Fruit fly (Drosophila melanogaster): ENCODE data around the gene PolA2.

Gene PolA2

DNA sequence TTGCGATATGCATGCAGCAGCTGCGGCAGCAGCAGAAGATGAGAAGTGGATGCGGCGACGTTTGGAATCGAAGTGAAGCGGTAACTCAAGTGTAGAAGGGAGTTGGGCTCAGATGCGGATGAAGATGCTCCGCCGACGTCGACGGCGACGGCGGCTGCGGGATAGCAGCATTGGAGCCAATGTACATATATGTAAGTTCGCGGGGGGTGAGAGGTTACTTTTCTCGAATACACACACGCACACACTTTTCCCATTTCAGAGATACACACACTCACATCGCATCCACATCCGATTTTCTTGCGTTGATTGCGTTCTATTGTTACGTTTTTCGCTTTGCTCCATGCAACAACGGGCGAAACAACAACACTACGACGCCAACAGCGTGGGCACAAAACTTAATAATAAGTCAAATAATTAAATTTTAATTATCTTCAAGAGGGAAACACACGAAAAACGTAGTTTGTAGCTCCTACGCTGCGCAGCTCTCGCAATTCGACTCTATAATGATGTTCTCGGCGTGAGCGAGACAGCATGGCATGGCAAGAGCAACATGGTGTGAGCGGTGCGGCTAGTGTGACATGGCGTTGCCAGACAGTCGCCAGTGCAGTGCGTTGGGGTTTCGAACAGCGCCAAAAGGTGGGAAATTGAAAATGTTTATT, 5.9 kb downstream of the PolA2 start, which contains the start of gene CG18766 (continued):
- TF ChIP-seq h (GFP tag; optimal IDR thresholded peaks at IDR 0.05) (peak; percentile 31), Dif (GFP tag; optimal IDR thresholded peaks at IDR 0.05; ENCODE audit: partially characterized antibody) (peak; percentile 66), Mio (GFP tag; optimal IDR thresholded peaks at IDR 0.05) (no peak), Hr78 (GFP tag; optimal IDR thresholded peaks at IDR 0.05) (no peak), OdsH (GFP tag; optimal IDR thresholded peaks at IDR 0.05) (peak; percentile 3)

DNA sequence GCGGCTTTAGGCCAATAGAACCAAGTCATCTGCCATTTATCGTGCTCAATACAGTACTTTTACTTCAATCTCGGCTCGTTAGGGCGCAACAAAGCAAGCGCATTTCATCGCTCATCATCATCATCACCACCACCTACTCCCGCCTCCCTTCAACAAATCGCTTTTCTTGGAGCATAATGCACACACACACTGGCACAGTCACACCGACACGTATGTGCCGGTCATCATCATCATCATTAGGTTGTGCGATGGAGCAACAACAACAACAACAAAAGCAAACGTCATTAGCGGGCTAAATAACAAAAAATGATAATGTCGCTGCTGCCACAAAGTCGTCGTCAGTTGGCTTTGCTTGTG, 6.4 kb downstream of the PolA2 start:
- TF ChIP-seq pan (optimal IDR thresholded peaks at IDR 0.05), result no peak
- TF ChIP-seq tai (GFP tag; optimal IDR thresholded peaks at IDR 0.05), result no peak
- TF ChIP-seq jim (GFP tag; optimal IDR thresholded peaks at IDR 0.05), result no peak
- TF ChIP-seq ey (GFP tag; optimal IDR thresholded peaks at IDR 0.05), result no peak
- peak; percentile 8 for TF ChIP-seq rgr (GFP tag; optimal IDR thresholded peaks at IDR 0.05)
- TF ChIP-seq Hr78 (GFP tag; optimal IDR thresholded peaks at IDR 0.05), result no peak
- no peak for TF ChIP-seq Hr83 (GFP tag; optimal IDR thresholded peaks at IDR 0.05; ENCODE audit: poor library complexity, severe bottlenecking)
- TF ChIP-seq lola (GFP tag; optimal IDR thresholded peaks at IDR 0.05), result no peak
- no peak for TF ChIP-seq GATAd (GFP tag; optimal IDR thresholded peaks at IDR 0.05)
- TF ChIP-seq woc (GFP tag; optimal IDR thresholded peaks at IDR 0.05), result no peak
- TF ChIP-seq dmrt93B (GFP tag; optimal IDR thresholded peaks at IDR 0.05), result no peak
- no peak for TF ChIP-seq br (GFP tag; optimal IDR thresholded peaks at IDR 0.05)
- no peak for TF ChIP-seq CrebA (GFP tag; optimal IDR thresholded peaks at IDR 0.05; ENCODE audit: borderline replicate concordance)
- TF ChIP-seq usp (GFP tag; optimal IDR thresholded peaks at IDR 0.05), result no peak
- TF ChIP-seq foxo (GFP tag; optimal IDR thresholded peaks at IDR 0.05), result peak in 1 of 2 experiments; percentile 18
- TF ChIP-seq Mio (GFP tag; optimal IDR thresholded peaks at IDR 0.05), result no peak

DNA sequence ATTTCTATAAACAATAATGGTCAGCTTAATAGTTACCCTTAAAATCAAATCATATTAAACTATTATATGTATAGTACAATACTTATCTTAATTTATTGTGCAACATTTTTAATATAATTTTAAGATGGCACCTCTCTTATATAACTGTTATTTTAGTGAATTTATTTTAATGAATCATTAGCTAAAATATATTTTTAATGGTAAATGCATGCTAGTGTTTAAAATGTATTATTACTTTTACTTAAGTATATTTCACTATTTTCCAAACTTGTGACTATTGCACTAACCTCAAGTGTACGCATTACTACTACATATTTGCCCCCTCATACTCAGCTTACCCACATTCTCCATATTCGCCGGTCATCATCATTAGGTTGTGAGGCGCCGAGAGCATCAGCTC, 7.3 kb downstream of the PolA2 start:
- TF ChIP-seq Dfd (GFP tag; optimal IDR thresholded peaks at IDR 0.05) (no peak), usp (GFP tag; optimal IDR thresholded peaks at IDR 0.05) (no peak), dl (GFP tag; optimal IDR thresholded peaks at IDR 0.05; ENCODE audit: insufficient read depth in 1 of 2, partially characterized antibody in 2 of 2) (no peak), N (GFP tag; optimal IDR thresholded peaks at IDR 0.05) (no peak), dmrt93B (GFP tag; optimal IDR thresholded peaks at IDR 0.05) (no peak), ey (GFP tag; optimal IDR thresholded peaks at IDR 0.05) (no peak), rgr (GFP tag; optimal IDR thresholded peaks at IDR 0.05) (peak; percentile 47), Sp1 (GFP tag; optimal IDR thresholded peaks at IDR 0.05) (peak; percentile 50), foxo (GFP tag; optimal IDR thresholded peaks at IDR 0.05) (peak in 1 of 2 experiments; percentile 46), fru (GFP tag; optimal IDR thresholded peaks at IDR 0.05) (no peak), Rel (GFP tag; optimal IDR thresholded peaks at IDR 0.05) (no peak), Rel (tag; optimal IDR thresholded peaks at IDR 0.05) (no peak), Abd-B (GFP tag; optimal IDR thresholded peaks at IDR 0.05) (no peak), tai (GFP tag; optimal IDR thresholded peaks at IDR 0.05) (no peak), psq (GFP tag; optimal IDR thresholded peaks at IDR 0.05) (peak; percentile 37), pan (optimal IDR thresholded peaks at IDR 0.05) (no peak), Dif (GFP tag; optimal IDR thresholded peaks at IDR 0.05; ENCODE audit: partially characterized antibody) (no peak), jim (GFP tag; optimal IDR thresholded peaks at IDR 0.05) (no peak), Myc (optimal IDR thresholded peaks at IDR 0.05) (no peak), Hr78 (GFP tag; optimal IDR thresholded peaks at IDR 0.05) (no peak), dsf (GFP tag; optimal IDR thresholded peaks at IDR 0.05; ENCODE audit: borderline replicate concordance) (no peak), woc (GFP tag; optimal IDR thresholded peaks at IDR 0.05) (no peak), CG9705 (GFP tag; optimal IDR thresholded peaks at IDR 0.05) (no peak), brk (GFP tag; optimal IDR thresholded peaks at IDR 0.05) (no peak), CG32264 (GFP tag; optimal IDR thresholded peaks at IDR 0.05) (no peak), Hr83 (GFP tag; optimal IDR thresholded peaks at IDR 0.05; ENCODE audit: poor library complexity, severe bottlenecking) (no peak), h (GFP tag; optimal IDR thresholded peaks at IDR 0.05) (peak; percentile 21), OdsH (GFP tag; optimal IDR thresholded peaks at IDR 0.05) (peak; percentile 45), sage (GFP tag; optimal IDR thresholded peaks at IDR 0.05) (no peak), lola (GFP tag; optimal IDR thresholded peaks at IDR 0.05) (no peak), br (GFP tag; optimal IDR thresholded peaks at IDR 0.05) (no peak), GATAd (GFP tag; optimal IDR thresholded peaks at IDR 0.05) (no peak), Hnf4 (GFP tag; optimal IDR thresholded peaks at IDR 0.05) (no peak), Vsx2 (GFP tag; optimal IDR thresholded peaks at IDR 0.05; ENCODE audit: partially characterized antibody) (no peak), Jra (GFP tag; optimal IDR thresholded peaks at IDR 0.05) (no peak), HLH106 (tag; optimal IDR thresholded peaks at IDR 0.05) (peak; percentile 56), sv (GFP tag; optimal IDR thresholded peaks at IDR 0.05) (no peak), CrebA (GFP tag; optimal IDR thresholded peaks at IDR 0.05; ENCODE audit: borderline replicate concordance) (no peak), Mio (GFP tag; optimal IDR thresholded peaks at IDR 0.05) (no peak)
